Worm (Caenorhabditis elegans) whole organism, young adult: Measurements from ENCODE around the gene him-6.

Experiments used
- B0019.2 ChIP-seq: fragments of 200-800 bp; sonication (Bioruptor generic); conservative IDR thresholded peaks from 2 replicates; pipeline ENCODE4 v1.3.6; 2022; ENCODE audit warnings: missing genetic modification reagents, missing genetic modification characterization, missing compliant biosample characterization
- C06A6.2 ChIP-seq: fragments of 200-800 bp; sonication (Bioruptor generic); conservative IDR thresholded peaks from 2 replicates; pipeline ENCODE4 v1.3.6; 2022; ENCODE audit warnings: missing genetic modification characterization, missing compliant biosample characterization
- F10E7.11 ChIP-seq: sonication (generic microtip); optimal IDR thresholded peaks from 2 replicates; lab custom pipeline; 2017; ENCODE audit warnings: mild to moderate bottlenecking, missing genetic modification characterization, moderate library complexity, missing compliant biosample characterization
- F57C9.4 ChIP-seq: sonication (generic microtip); optimal IDR thresholded peaks from 2 replicates; lab custom pipeline; 2017; ENCODE audit warnings: mild to moderate bottlenecking, missing genetic modification characterization, missing compliant biosample characterization
- ama-1 ChIP-seq, 3 experiments: fragments of 150-350 bp in 1 of 3; sonication (generic microtip) in 2 of 3; optimal IDR thresholded peaks; 2 replicates each; lab custom pipeline; 2014 to 2018; ENCODE audit warnings: missing biosample characterization in 2 of 3, missing genetic modification characterization in 2 of 3, missing genetic modification reagents in 2 of 3
- attf-6 ChIP-seq: fragments of 200-800 bp; sonication (Bioruptor generic); IDR thresholded peaks from 2 replicates; pipeline ENCODE4 v1.3.6; 2022; ENCODE audit warnings: missing genetic modification reagents, missing genetic modification characterization, missing compliant biosample characterization
- ccch-3 ChIP-seq: fragments of 200-800 bp; sonication (Bioruptor generic); optimal IDR thresholded peaks from 2 replicates; lab custom pipeline; 2018; ENCODE audit warnings: mild to moderate bottlenecking, missing genetic modification characterization, missing compliant biosample characterization
- egrh-3 ChIP-seq: fragments of 200-800 bp; sonication (Bioruptor generic); IDR thresholded peaks from 2 replicates; pipeline ENCODE4 v1.3.6; 2022; ENCODE audit warnings: missing genetic modification reagents, missing genetic modification characterization, missing compliant biosample characterization
- let-526 ChIP-seq: fragments of 200-800 bp; sonication (Bioruptor generic); IDR thresholded peaks from 2 replicates; pipeline ENCODE4 v1.3.6; 2022; ENCODE audit warnings: missing genetic modification reagents, missing genetic modification characterization, missing compliant biosample characterization
- madf-10 ChIP-seq: sonication (generic microtip); optimal IDR thresholded peaks from 2 replicates; lab custom pipeline; 2016; ENCODE audit warnings: mild to moderate bottlenecking, missing genetic modification characterization, missing compliant biosample characterization
- mcd-1 ChIP-seq: fragments of 200-800 bp; sonication (Bioruptor generic); IDR thresholded peaks from 2 replicates; pipeline ENCODE4 v1.3.6; 2022; ENCODE audit warnings: missing genetic modification reagents, missing genetic modification characterization, missing compliant biosample characterization
- rpc-1 ChIP-seq, 2 experiments: fragments of 150-350 bp in 1 of 2; sonication (generic microtip) in 1 of 2; optimal IDR thresholded peaks; 2 replicates each; lab custom pipeline; 2014 to 2018; ENCODE audit warnings: missing biosample characterization in 1 of 2, missing genetic modification characterization in 1 of 2, missing genetic modification reagents in 1 of 2, missing genotype in 1 of 2
- tbp1 ChIP-seq: fragments of 200-800 bp; sonication (Bioruptor generic); optimal IDR thresholded peaks from 2 replicates; lab custom pipeline; 2018; ENCODE audit warnings: mild to moderate bottlenecking, missing genetic modification characterization, missing compliant biosample characterization

ce11 chrIV:12522521-12522920, 31.9 kb downstream of the him-6 start, which contains the start of gene sru-13:
- TF ChIP-seq madf-10 (tag; lab: Kevin White, UChicago) (no peak), B0019.2 (GFP tag; lab: Robert Waterston, UW) (no peak), tbp1 (no peak), F57C9.4 (tag; lab: Kevin White, UChicago) (no peak), let-526 (GFP tag; lab: Robert Waterston, UW) (no peak), C06A6.2 (no peak), attf-6 (no peak), ama-1 (optimal IDR thresholded peaks at IDR 0.05; lab: Kevin White, UChicago) (no peak), ama-1 (GFP tag; optimal IDR thresholded peaks at IDR 0.05; lab: Kevin White, UChicago) (no peak), F10E7.11 (tag; lab: Kevin White, UChicago) (no peak), egrh-3 (no peak), ccch-3 (GFP tag; lab: Kevin White, UChicago) (no peak), rpc-1 (optimal IDR thresholded peaks at IDR 0.05; lab: Kevin White, UChicago) (no peak), rpc-1 (tag; optimal IDR thresholded peaks at IDR 0.05; lab: Kevin White, UChicago) (no peak), mcd-1 (GFP tag; lab: Robert Waterston, UW) (no peak)
